Worm (Caenorhabditis elegans): ENCODE data around the gene tsn-1.
A peak's percentile ranks its signal among the peaks of the same experiment; 100 is the strongest.

The tsn-1 gene

DNA sequence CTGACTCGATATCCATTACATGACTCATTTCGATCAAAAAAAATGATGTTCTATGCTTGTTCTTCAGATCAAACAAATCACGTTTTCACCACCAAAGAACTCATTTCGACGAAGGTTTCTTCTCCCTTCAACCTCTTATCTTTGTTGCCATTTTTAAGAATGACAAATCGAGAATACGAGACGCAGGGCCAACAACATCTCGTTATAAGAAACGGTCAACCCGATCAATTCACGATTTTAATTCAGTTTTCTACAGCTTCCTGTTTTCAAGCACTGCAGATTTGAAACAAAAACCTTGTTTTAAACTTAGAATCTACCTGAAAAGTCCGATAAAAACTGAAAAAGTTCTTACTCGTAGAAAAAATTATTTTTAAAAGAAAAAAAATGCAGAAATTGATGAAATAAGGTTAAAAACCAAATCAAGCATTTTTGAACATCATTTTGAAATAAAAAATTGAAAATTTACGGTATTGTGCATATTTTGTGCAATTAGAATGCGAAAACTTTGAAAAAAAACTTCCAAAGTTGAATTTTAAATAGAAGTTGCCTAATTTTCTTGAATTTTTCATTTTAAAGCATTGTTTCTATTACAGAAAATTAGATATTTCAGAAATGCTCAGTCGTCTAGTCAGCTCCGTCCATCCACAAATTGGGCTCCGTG, 35.0 kb downstream of the tsn-1 start, which contains the start of gene acs-11:
acs-11 (plus strand) TSS at position 611 of the 661 bp plus-strand sequence.
- TF ChIP-seq ceh-16 (tag; optimal IDR thresholded peaks at IDR 0.05) (no peak), mdl-1 (tag; optimal IDR thresholded peaks at IDR 0.05) (no peak), unc-62 (GFP tag; optimal IDR thresholded peaks at IDR 0.05) (no peak), mab-5 (tag; optimal IDR thresholded peaks at IDR 0.05) (no peak), lin-11 (tag; optimal IDR thresholded peaks at IDR 0.05) (no peak), blmp-1 (tag; optimal IDR thresholded peaks at IDR 0.05; ENCODE audit: insufficient read depth) (no peak), nhr-129 (tag; optimal IDR thresholded peaks at IDR 0.05) (no peak), nhr-6 (tag; optimal IDR thresholded peaks at IDR 0.05) (peak; percentile 0), ztf-4 (tag; optimal IDR thresholded peaks at IDR 0.05) (no peak), F13H6.1 (tag; optimal IDR thresholded peaks at IDR 0.05) (no peak), snpc-4 (tag; optimal IDR thresholded peaks at IDR 0.05) (no peak), sma-3 (GFP tag; optimal IDR thresholded peaks at IDR 0.05) (peak; percentile 11), nhr-21 (tag; optimal IDR thresholded peaks at IDR 0.05) (peak; percentile 28), nhr-11 (tag; optimal IDR thresholded peaks at IDR 0.05) (no peak), nhr-25 (tag; optimal IDR thresholded peaks at IDR 0.05) (no peak), ztf-1 (GFP tag; conservative IDR thresholded peaks at IDR 0.05) (no peak), fos-1 (tag; optimal IDR thresholded peaks at IDR 0.05) (peak; percentile 69), egl-27 (tag; optimal IDR thresholded peaks at IDR 0.05) (no peak), unc-39 (tag; optimal IDR thresholded peaks at IDR 0.05) (no peak), nhr-77 (tag; optimal IDR thresholded peaks at IDR 0.05) (no peak), elt-3 (tag; optimal IDR thresholded peaks at IDR 0.05) (no peak), Y55F3AM.14 (GFP tag; optimal IDR thresholded peaks at IDR 0.05) (no peak), R02D3.7 (tag; optimal IDR thresholded peaks at IDR 0.05) (no peak), sma-9 (GFP tag; optimal IDR thresholded peaks at IDR 0.05) (no peak), sma-9 (tag; optimal IDR thresholded peaks at IDR 0.05) (no peak), zag-1 (tag; optimal IDR thresholded peaks at IDR 0.05) (no peak), alr-1 (tag; optimal IDR thresholded peaks at IDR 0.05) (no peak), skn-1 (tag; optimal IDR thresholded peaks at IDR 0.05) (no peak), nhr-23 (tag; optimal IDR thresholded peaks at IDR 0.05) (no peak), dmd-4 (tag; optimal IDR thresholded peaks at IDR 0.05) (no peak), ama-1 (optimal IDR thresholded peaks at IDR 0.05) (no peak), unc-55 (GFP tag; optimal IDR thresholded peaks at IDR 0.05) (no peak), nhr-10 (tag; optimal IDR thresholded peaks at IDR 0.05) (no peak), ceh-82 (tag; optimal IDR thresholded peaks at IDR 0.05) (no peak), sem-4 (tag; optimal IDR thresholded peaks at IDR 0.05) (no peak), crh-2 (tag; optimal IDR thresholded peaks at IDR 0.05) (peak; percentile 19), lin-13 (GFP tag; optimal IDR thresholded peaks at IDR 0.05) (no peak), lsy-2 (tag; optimal IDR thresholded peaks at IDR 0.05) (no peak), ZK546.5 (tag; optimal IDR thresholded peaks at IDR 0.05) (no peak), gmeb-1 (tag; optimal IDR thresholded peaks at IDR 0.05) (peak; percentile 4), nhr-12 (tag; optimal IDR thresholded peaks at IDR 0.05) (no peak), elt-1 (tag; optimal IDR thresholded peaks at IDR 0.05) (no peak), aly-2 (tag; optimal IDR thresholded peaks at IDR 0.05) (no peak), ztf-11 (tag; optimal IDR thresholded peaks at IDR 0.05) (no peak), nhr-237 (tag; optimal IDR thresholded peaks at IDR 0.05) (no peak), lin-39 (tag; optimal IDR thresholded peaks at IDR 0.05) (no peak), peb-1 (tag; optimal IDR thresholded peaks at IDR 0.05) (no peak), mbf-1 (tag; optimal IDR thresholded peaks at IDR 0.05) (no peak), C34F6.9 (tag; optimal IDR thresholded peaks at IDR 0.05) (no peak)

Data from whole organism, L2 larva.